Worm (Caenorhabditis elegans): ENCODE data around the gene C54E10.7.

Gene C54E10.7

DNA sequence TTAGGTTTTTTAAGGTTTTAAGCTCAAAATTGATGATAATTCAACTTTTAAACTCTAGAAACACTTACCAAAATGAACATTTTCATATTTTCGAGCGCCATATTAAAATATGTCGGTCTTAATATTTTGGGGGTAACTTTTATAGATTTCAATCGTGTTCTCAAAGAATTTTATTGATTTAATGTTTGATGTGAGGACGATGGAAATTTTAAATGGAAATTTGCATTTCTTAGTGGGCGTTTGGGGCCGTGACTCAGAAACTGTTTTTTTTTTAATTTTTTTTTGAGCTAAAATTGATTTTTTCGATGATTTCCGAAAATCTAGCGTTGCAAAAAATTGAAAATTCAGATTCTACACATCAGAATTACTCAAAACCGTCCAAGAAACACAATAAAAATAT lies 8.2 kb upstream of the C54E10.7 start, which contains the start of gene C54E10.10:
TSS of gene C54E10.10 (minus strand) at position 101 of the 400 bp plus-strand sequence.
- no peak for TF ChIP-seq scrt-1 (GFP tag; IDR thresholded peaks at IDR 0.05)
- no peak for TF ChIP-seq ets-7 (tag; optimal IDR thresholded peaks at IDR 0.05)
- no peak for TF ChIP-seq flt-1 (GFP tag; IDR thresholded peaks at IDR 0.05)
- no peak for TF ChIP-seq ceh-13 (GFP tag; optimal IDR thresholded peaks at IDR 0.05)
- TF ChIP-seq hnd-1 (tag; optimal IDR thresholded peaks at IDR 0.05), result no peak
- no peak for TF ChIP-seq ceh-36 (tag; optimal IDR thresholded peaks at IDR 0.05)
- no peak for TF ChIP-seq F13C5.2 (tag; optimal IDR thresholded peaks at IDR 0.05)
- no peak for TF ChIP-seq B0310.2 (tag; optimal IDR thresholded peaks at IDR 0.05)
- no peak for TF ChIP-seq tbx-37 (GFP tag; conservative IDR thresholded peaks at IDR 0.05)
- TF ChIP-seq ama-1 (optimal IDR thresholded peaks at IDR 0.05), result no peak
- no peak for TF ChIP-seq pes-1 (GFP tag; IDR thresholded peaks at IDR 0.05)
- no peak for TF ChIP-seq aly-1 (tag; optimal IDR thresholded peaks at IDR 0.05)
- no peak for TF ChIP-seq tbx-11 (GFP tag; IDR thresholded peaks at IDR 0.05)
- no peak for TF ChIP-seq sea-1 (GFP tag; conservative IDR thresholded peaks at IDR 0.05)
- no peak for TF ChIP-seq hmbx-1 (tag; optimal IDR thresholded peaks at IDR 0.05)
- no peak for TF ChIP-seq tra-4 (tag; optimal IDR thresholded peaks at IDR 0.05)
- no peak for TF ChIP-seq hmg-4 (GFP tag; optimal IDR thresholded peaks at IDR 0.05)

DNA sequence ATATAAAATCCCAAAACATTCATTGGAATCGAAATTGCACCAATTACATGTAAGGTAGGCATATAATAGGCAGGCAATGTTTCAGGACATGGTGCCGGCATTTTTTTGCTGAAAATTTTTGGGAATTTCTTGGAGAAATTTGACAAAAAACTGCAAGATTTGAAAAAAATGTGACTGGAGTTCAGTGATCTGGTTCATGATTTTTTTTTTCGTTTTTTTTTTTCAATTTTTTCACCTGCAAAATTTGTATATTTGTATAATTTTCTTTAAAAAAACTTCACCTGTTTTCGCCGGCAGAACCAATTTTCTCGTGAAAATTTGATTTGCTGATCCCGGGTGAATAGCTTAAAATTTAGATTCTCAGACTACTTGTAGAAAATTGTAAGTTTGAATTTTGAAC lies 5.1 kb upstream of the C54E10.7 start, which contains the start of gene sri-10:
TSS of gene sri-10 (minus strand) at position 101 of the 400 bp plus-strand sequence.
- TF ChIP-seq tra-4 (tag; optimal IDR thresholded peaks at IDR 0.05) (no peak), hmbx-1 (tag; optimal IDR thresholded peaks at IDR 0.05) (no peak), pes-1 (GFP tag; IDR thresholded peaks at IDR 0.05) (no peak), ceh-13 (GFP tag; optimal IDR thresholded peaks at IDR 0.05) (no peak), aly-1 (tag; optimal IDR thresholded peaks at IDR 0.05) (no peak), ets-7 (tag; optimal IDR thresholded peaks at IDR 0.05) (no peak), hnd-1 (tag; optimal IDR thresholded peaks at IDR 0.05) (no peak), tbx-37 (GFP tag; conservative IDR thresholded peaks at IDR 0.05) (no peak), tbx-11 (GFP tag; IDR thresholded peaks at IDR 0.05) (no peak), B0310.2 (tag; optimal IDR thresholded peaks at IDR 0.05) (no peak)

DNA sequence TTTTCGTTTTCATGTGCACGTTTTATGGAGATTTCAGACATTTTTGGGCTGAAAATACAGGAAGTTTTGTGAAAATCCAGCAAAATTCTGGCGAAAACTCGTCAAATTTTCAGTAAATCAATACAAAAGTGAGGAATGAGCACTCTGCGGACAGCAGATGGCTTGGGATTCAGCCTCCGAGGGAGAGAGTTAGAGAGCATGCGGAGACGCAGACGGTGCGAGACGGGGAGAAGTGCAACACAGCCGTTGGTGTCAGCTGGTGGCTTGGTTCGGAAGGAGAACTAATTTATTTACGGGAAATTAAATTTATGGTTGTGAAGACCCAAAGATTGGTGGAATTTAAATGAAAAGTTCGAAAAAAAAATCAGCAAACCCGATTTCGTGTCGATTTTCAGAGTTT lies 2.8 kb upstream of the C54E10.7 start, which contains the start of gene C54E10.6:
TSS of gene C54E10.6 (minus strand) at position 109 of the 400 bp plus-strand sequence.
- no peak for TF ChIP-seq tra-4 (tag; optimal IDR thresholded peaks at IDR 0.05)
- TF ChIP-seq ceh-13 (GFP tag; optimal IDR thresholded peaks at IDR 0.05), result no peak
- no peak for TF ChIP-seq B0310.2 (tag; optimal IDR thresholded peaks at IDR 0.05)
- TF ChIP-seq pes-1 (GFP tag; IDR thresholded peaks at IDR 0.05), result no peak
- no peak for TF ChIP-seq hnd-1 (tag; optimal IDR thresholded peaks at IDR 0.05)
- TF ChIP-seq F13C5.2 (tag; optimal IDR thresholded peaks at IDR 0.05), result peak; percentile 43

DNA sequence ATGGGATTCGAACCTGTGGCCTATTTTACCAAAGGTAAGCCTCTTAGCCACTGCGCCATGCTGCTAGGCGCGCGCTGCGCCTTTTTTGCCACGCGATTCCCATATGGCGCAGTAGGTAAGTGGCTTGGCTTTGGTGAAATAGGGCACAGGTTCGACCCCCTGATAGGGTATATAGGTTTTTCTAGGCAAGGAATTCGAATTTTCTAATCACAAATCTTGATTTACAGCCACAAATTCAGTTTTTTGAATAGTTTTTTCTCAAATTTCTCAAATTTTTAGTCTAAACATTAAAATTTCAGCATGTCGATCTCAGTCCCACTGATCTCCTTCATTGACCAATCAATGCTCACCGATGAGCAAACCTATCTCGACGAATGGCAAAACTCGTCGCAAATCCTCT lies 755 bp upstream of the C54E10.7 start, which contains the start of gene C54E10.3:
TSS of gene C54E10.3 (plus strand) at position 301 of the 400 bp plus-strand sequence.
- TF ChIP-seq ceh-36 (tag; optimal IDR thresholded peaks at IDR 0.05), result no peak
- no peak for TF ChIP-seq hnd-1 (tag; optimal IDR thresholded peaks at IDR 0.05)
- no peak for TF ChIP-seq sea-1 (GFP tag; conservative IDR thresholded peaks at IDR 0.05)
- TF ChIP-seq pes-1 (GFP tag; IDR thresholded peaks at IDR 0.05), result no peak
- TF ChIP-seq ama-1 (optimal IDR thresholded peaks at IDR 0.05), result no peak
- no peak for TF ChIP-seq hmg-4 (GFP tag; optimal IDR thresholded peaks at IDR 0.05)
- TF ChIP-seq hmbx-1 (tag; optimal IDR thresholded peaks at IDR 0.05), result no peak
- TF ChIP-seq tbx-11 (GFP tag; IDR thresholded peaks at IDR 0.05), result no peak
- no peak for TF ChIP-seq ceh-13 (GFP tag; optimal IDR thresholded peaks at IDR 0.05)
- no peak for TF ChIP-seq B0310.2 (tag; optimal IDR thresholded peaks at IDR 0.05)
- TF ChIP-seq tra-4 (tag; optimal IDR thresholded peaks at IDR 0.05), result no peak
- no peak for TF ChIP-seq F13C5.2 (tag; optimal IDR thresholded peaks at IDR 0.05)
- no peak for TF ChIP-seq scrt-1 (GFP tag; IDR thresholded peaks at IDR 0.05)
- no peak for TF ChIP-seq flt-1 (GFP tag; IDR thresholded peaks at IDR 0.05)
- TF ChIP-seq tbx-37 (GFP tag; conservative IDR thresholded peaks at IDR 0.05), result no peak

DNA sequence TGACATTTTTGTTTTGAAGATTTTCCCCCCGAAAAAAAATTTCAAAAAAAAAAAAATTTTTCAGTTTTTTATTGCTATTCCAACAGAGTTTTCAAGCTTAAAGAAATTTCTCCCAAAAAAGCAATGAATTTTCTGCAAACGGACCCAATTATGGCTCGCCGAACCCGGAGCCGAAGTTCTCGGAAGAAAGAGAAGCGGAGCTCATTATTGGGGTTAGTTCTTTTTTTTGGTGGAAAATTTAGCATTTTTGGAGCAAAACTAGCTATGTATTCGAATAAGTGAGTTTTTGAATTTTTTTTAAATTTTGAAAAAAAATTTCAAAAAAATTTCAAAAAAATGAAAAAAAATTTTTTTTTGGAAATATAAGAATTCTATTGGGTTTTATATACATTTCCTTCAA lies 8.2 kb downstream of the C54E10.7 start, which contains the start of gene ncs-5:
TSS of gene ncs-5 (plus strand) at position 124 of the 400 bp plus-strand sequence.
- TF ChIP-seq hnd-1 (tag; optimal IDR thresholded peaks at IDR 0.05) (no peak), tra-4 (tag; optimal IDR thresholded peaks at IDR 0.05) (no peak), hmbx-1 (tag; optimal IDR thresholded peaks at IDR 0.05) (no peak), ceh-13 (GFP tag; optimal IDR thresholded peaks at IDR 0.05) (no peak), aly-1 (tag; optimal IDR thresholded peaks at IDR 0.05) (no peak), tbx-37 (GFP tag; conservative IDR thresholded peaks at IDR 0.05) (no peak), ets-7 (tag; optimal IDR thresholded peaks at IDR 0.05) (no peak), sea-1 (GFP tag; conservative IDR thresholded peaks at IDR 0.05) (no peak), ceh-36 (tag; optimal IDR thresholded peaks at IDR 0.05) (no peak), scrt-1 (GFP tag; IDR thresholded peaks at IDR 0.05) (no peak), tbx-11 (GFP tag; IDR thresholded peaks at IDR 0.05) (no peak), ama-1 (optimal IDR thresholded peaks at IDR 0.05) (no peak), B0310.2 (tag; optimal IDR thresholded peaks at IDR 0.05) (no peak), hmg-4 (GFP tag; optimal IDR thresholded peaks at IDR 0.05) (no peak), pes-1 (GFP tag; IDR thresholded peaks at IDR 0.05) (no peak)

DNA sequence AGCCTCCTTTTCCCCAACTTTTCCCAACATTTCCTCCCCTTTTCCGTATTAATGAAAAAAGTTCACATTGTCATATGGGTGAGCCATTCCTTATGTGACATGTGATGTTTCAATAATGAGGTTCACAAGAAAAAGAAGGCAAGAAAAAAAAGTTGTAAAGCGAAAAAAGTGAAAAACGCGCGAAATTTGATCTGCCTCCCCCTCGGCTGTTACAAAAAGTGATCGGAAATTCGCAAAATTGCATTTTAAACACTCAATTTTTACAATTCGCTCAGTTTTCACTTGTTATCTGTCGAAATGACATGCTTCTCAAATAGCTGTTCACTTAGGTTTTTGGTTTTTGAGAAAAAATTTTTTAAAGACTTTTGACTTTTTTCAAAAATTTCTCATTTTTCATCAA lies 10.1 kb downstream of the C54E10.7 start:
- no peak for TF ChIP-seq B0310.2 (tag; optimal IDR thresholded peaks at IDR 0.05)

DNA sequence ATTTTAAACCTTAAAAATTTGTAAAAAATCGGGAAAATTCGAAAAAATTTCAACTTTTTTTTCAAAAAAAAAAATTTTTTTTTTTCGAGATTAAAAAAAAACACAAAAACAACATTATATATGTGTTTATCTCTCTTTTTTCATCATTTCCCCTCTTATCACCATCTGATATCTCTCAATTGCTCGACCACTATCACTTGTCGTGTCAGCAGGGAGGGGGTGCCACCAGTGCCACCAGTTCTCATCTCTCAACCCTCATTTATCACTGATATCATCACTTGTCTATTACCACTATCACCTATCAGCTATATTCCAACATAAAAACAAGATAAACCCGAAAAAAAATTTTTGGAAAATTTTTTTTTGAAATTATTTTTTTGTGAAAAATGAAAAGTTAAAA lies 15.0 kb downstream of the C54E10.7 start:
- TF ChIP-seq ama-1 (optimal IDR thresholded peaks at IDR 0.05), result no peak
- TF ChIP-seq ets-7 (tag; optimal IDR thresholded peaks at IDR 0.05), result no peak
- no peak for TF ChIP-seq flt-1 (GFP tag; IDR thresholded peaks at IDR 0.05)
- TF ChIP-seq pes-1 (GFP tag; IDR thresholded peaks at IDR 0.05), result no peak
- TF ChIP-seq tbx-11 (GFP tag; IDR thresholded peaks at IDR 0.05), result no peak
- no peak for TF ChIP-seq ceh-13 (GFP tag; optimal IDR thresholded peaks at IDR 0.05)
- TF ChIP-seq aly-1 (tag; optimal IDR thresholded peaks at IDR 0.05), result no peak
- no peak for TF ChIP-seq F13C5.2 (tag; optimal IDR thresholded peaks at IDR 0.05)
- no peak for TF ChIP-seq ceh-36 (tag; optimal IDR thresholded peaks at IDR 0.05)
- TF ChIP-seq B0310.2 (tag; optimal IDR thresholded peaks at IDR 0.05), result no peak
- no peak for TF ChIP-seq tbx-37 (GFP tag; conservative IDR thresholded peaks at IDR 0.05)
- TF ChIP-seq tra-4 (tag; optimal IDR thresholded peaks at IDR 0.05), result no peak
- no peak for TF ChIP-seq sea-1 (GFP tag; conservative IDR thresholded peaks at IDR 0.05)
- no peak for TF ChIP-seq hmg-4 (GFP tag; optimal IDR thresholded peaks at IDR 0.05)
- no peak for TF ChIP-seq hmbx-1 (tag; optimal IDR thresholded peaks at IDR 0.05)
- no peak for TF ChIP-seq scrt-1 (GFP tag; IDR thresholded peaks at IDR 0.05)
- TF ChIP-seq hnd-1 (tag; optimal IDR thresholded peaks at IDR 0.05), result no peak

Measured in whole organism, early embryonic.